Worm (Caenorhabditis elegans): ENCODE data around the gene acc-1.

DNA sequence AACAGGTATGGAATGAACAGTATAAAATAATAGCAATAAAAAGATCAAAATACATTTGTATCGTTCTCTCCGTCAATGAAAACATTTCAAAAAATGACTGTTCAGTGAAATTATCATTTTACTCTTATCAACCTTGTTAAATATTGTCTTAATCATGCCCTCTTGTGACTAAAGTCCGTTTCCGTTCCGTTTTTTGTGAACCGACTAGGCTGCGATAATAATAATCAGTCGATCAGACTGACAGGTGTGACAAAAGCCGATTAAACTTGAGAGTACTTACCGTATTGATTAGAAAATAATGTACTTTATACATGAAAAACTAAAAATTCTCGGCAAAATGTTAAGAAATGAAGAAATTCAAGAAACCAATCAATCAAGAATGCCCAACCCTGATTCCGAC, 24.7 kb downstream of the acc-1 start, which contains the start of gene ins-7:
- TF ChIP-seq lin-39 (tag; optimal IDR thresholded peaks at IDR 0.05) (no peak), crh-2 (tag; optimal IDR thresholded peaks at IDR 0.05) (no peak), nhr-237 (tag; optimal IDR thresholded peaks at IDR 0.05) (no peak), nhr-6 (tag; optimal IDR thresholded peaks at IDR 0.05) (no peak), unc-39 (tag; optimal IDR thresholded peaks at IDR 0.05) (no peak), nhr-12 (tag; optimal IDR thresholded peaks at IDR 0.05) (no peak), ama-1 (optimal IDR thresholded peaks at IDR 0.05) (no peak)

Data from whole organism, L2 larva.